Fruit fly (Drosophila melanogaster): Measurements from ENCODE around the gene CG5758.

Gene CG5758

dm6 chr2L:18121367-18122230 lies 1.8 kb downstream of the CG5758 start (continued):
- TF ChIP-seq eg (GFP tag; IDR thresholded peaks at IDR 0.05): peak; percentile 97
- TF ChIP-seq Sox15 (GFP tag; optimal IDR thresholded peaks at IDR 0.05): peak; percentile 93
- TF ChIP-seq net (GFP tag; optimal IDR thresholded peaks at IDR 0.05): peak; percentile 96
- peak; percentile 81 for TF ChIP-seq Eip93F (GFP tag; optimal IDR thresholded peaks at IDR 0.05)
- TF ChIP-seq Gug (GFP tag; IDR thresholded peaks at IDR 0.05): peak; percentile 97
- TF ChIP-seq CG11902 (GFP tag; optimal IDR thresholded peaks at IDR 0.05): peak; percentile 93
- TF ChIP-seq CG1621 (tag; optimal IDR thresholded peaks at IDR 0.05): peak; percentile 97
- peak; percentile 96 for TF ChIP-seq CG6808 (GFP tag; optimal IDR thresholded peaks at IDR 0.05)
- TF ChIP-seq CG10631 (GFP tag; optimal IDR thresholded peaks at IDR 0.05): peak; percentile 98
- peak; percentile 100 for TF ChIP-seq Eip78C (GFP tag)
- peak; percentile 97 for TF ChIP-seq CG6163 (GFP tag; IDR thresholded peaks at IDR 0.05)
- TF ChIP-seq Met (GFP tag; optimal IDR thresholded peaks at IDR 0.05): peak; percentile 94
- TF ChIP-seq CG9139 (GFP tag; optimal IDR thresholded peaks at IDR 0.05): peak; percentile 93
- TF ChIP-seq vri (GFP tag; optimal IDR thresholded peaks at IDR 0.05): peak; percentile 90
- peak; percentile 95 for TF ChIP-seq Sox102F (GFP tag; optimal IDR thresholded peaks at IDR 0.05)
- peak; percentile 98 for TF ChIP-seq Sox14 (GFP tag; optimal IDR thresholded peaks at IDR 0.05)
- TF ChIP-seq cyc (GFP tag; optimal IDR thresholded peaks at IDR 0.05): peak; percentile 97
- TF ChIP-seq CG16779 (tag; optimal IDR thresholded peaks at IDR 0.05): peak; percentile 95
- TF ChIP-seq CG4318 (GFP tag; optimal IDR thresholded peaks at IDR 0.05): peak; percentile 90
- peak; percentile 96 for TF ChIP-seq esn (GFP tag; optimal IDR thresholded peaks at IDR 0.05)

- peak; percentile 40 for TF ChIP-seq CG11762 (GFP tag; optimal IDR thresholded peaks at IDR 0.05; ENCODE audit: insufficient read depth)
- TF ChIP-seq CG3919 (GFP tag; optimal IDR thresholded peaks at IDR 0.05): peak; percentile 52
- peak; percentile 62 for TF ChIP-seq CG1621 (tag; optimal IDR thresholded peaks at IDR 0.05)
- TF ChIP-seq Sox102F (GFP tag; optimal IDR thresholded peaks at IDR 0.05): peak; percentile 12
- TF ChIP-seq Hr39 (GFP tag; optimal IDR thresholded peaks at IDR 0.05): no peak
- TF ChIP-seq CG8632 (GFP tag; optimal IDR thresholded peaks at IDR 0.05): peak; percentile 34
- peak; percentile 63 for TF ChIP-seq acj6 (GFP tag; optimal IDR thresholded peaks at IDR 0.05)
- peak; percentile 58 for TF ChIP-seq fd59A (GFP tag; optimal IDR thresholded peaks at IDR 0.05)
- TF ChIP-seq Hr38 (GFP tag; optimal IDR thresholded peaks at IDR 0.05): no peak
- TF ChIP-seq CG6163 (GFP tag; IDR thresholded peaks at IDR 0.05): peak; percentile 51; the same call in 1 of the 3 replicates
- TF ChIP-seq CG8119 (GFP tag; IDR thresholded peaks at IDR 0.05): peak; percentile 80
- peak in 1 of 2 experiments; percentile 10 for TF ChIP-seq ss (GFP tag; optimal IDR thresholded peaks at IDR 0.05)
- peak; percentile 52 for TF ChIP-seq Gug (GFP tag; IDR thresholded peaks at IDR 0.05)
- TF ChIP-seq dsx (GFP tag; optimal IDR thresholded peaks at IDR 0.05; ENCODE audit: poor library complexity, severe bottlenecking): peak; percentile 37
- TF ChIP-seq Lpt (GFP tag; optimal IDR thresholded peaks at IDR 0.05): peak; percentile 52
- peak; percentile 50 for TF ChIP-seq net (GFP tag; optimal IDR thresholded peaks at IDR 0.05)
- peak; percentile 79 for TF ChIP-seq Ets96B (tag; optimal IDR thresholded peaks at IDR 0.05)
- TF ChIP-seq Eip75B (GFP tag; optimal IDR thresholded peaks at IDR 0.05): no peak
- TF ChIP-seq CG31627 (GFP tag; optimal IDR thresholded peaks at IDR 0.05): peak; percentile 11
- no peak for TF ChIP-seq Blimp-1 (GFP tag; optimal IDR thresholded peaks at IDR 0.05)
- TF ChIP-seq CG6854 (GFP tag; optimal IDR thresholded peaks at IDR 0.05): no peak
- TF ChIP-seq pdm3 (GFP tag; optimal IDR thresholded peaks at IDR 0.05): no peak
- TF ChIP-seq esn (GFP tag; optimal IDR thresholded peaks at IDR 0.05): no peak
- TF ChIP-seq vri (GFP tag; optimal IDR thresholded peaks at IDR 0.05): no peak
- TF ChIP-seq CG11902 (GFP tag; optimal IDR thresholded peaks at IDR 0.05): no peak
- TF ChIP-seq salr (GFP tag; optimal IDR thresholded peaks at IDR 0.05): peak in 1 of 2 experiments; percentile 42
- TF ChIP-seq CG8319 (GFP tag; optimal IDR thresholded peaks at IDR 0.05): no peak
- TF ChIP-seq CG10631 (GFP tag; optimal IDR thresholded peaks at IDR 0.05): peak; percentile 47
- TF ChIP-seq CG15336 (GFP tag; IDR thresholded peaks at IDR 0.05): peak; percentile 81
- peak; percentile 47 for TF ChIP-seq CG9139 (GFP tag; optimal IDR thresholded peaks at IDR 0.05)
- TF ChIP-seq Hr4 (GFP tag; optimal IDR thresholded peaks at IDR 0.05): peak; percentile 32
- TF ChIP-seq Smox (GFP tag; optimal IDR thresholded peaks at IDR 0.05): no peak
- TF ChIP-seq CG16779 (tag; optimal IDR thresholded peaks at IDR 0.05): peak; percentile 55
- TF ChIP-seq CG34406 (GFP tag; optimal IDR thresholded peaks at IDR 0.05): peak; percentile 19
- TF ChIP-seq Met (GFP tag; optimal IDR thresholded peaks at IDR 0.05): peak; percentile 3
- TF ChIP-seq CG7368 (GFP tag; optimal IDR thresholded peaks at IDR 0.05): no peak
- TF ChIP-seq Eip78C (GFP tag): peak; percentile 92
- TF ChIP-seq Sox15 (GFP tag; optimal IDR thresholded peaks at IDR 0.05): peak; percentile 21
- no peak for TF ChIP-seq Sox14 (GFP tag; optimal IDR thresholded peaks at IDR 0.05)
- peak; percentile 74 for TF ChIP-seq CG6276 (GFP tag; optimal IDR thresholded peaks at IDR 0.05)
- TF ChIP-seq svp (GFP tag): no peak
Observed at dm6 chr2L:18122231-18122551, 2.4 kb downstream of the CG5758 start.

Measured in whole organism, prepupa.